Worm (Caenorhabditis elegans) whole organism, L2 larva: Measurements from ENCODE around the gene tcer-1.

Experiments used
- aly-2 ChIP-seq: fragments of 150-350 bp; optimal IDR thresholded peaks from 2 replicates; lab custom pipeline; 2014; ENCODE audit warnings: missing biosample characterization, missing genetic modification characterization
- nhr-10 ChIP-seq: sonication (generic microtip); optimal IDR thresholded peaks from 2 replicates; lab custom pipeline; 2017; ENCODE audit warnings: missing biosample characterization, missing genetic modification characterization
- snpc-4 ChIP-seq: fragments of 150-350 bp; optimal IDR thresholded peaks from 2 replicates; lab custom pipeline; 2014; ENCODE audit warnings: missing biosample characterization, missing genetic modification characterization
- unc-62 ChIP-seq: fragments of 150-350 bp; optimal IDR thresholded peaks from 2 replicates; lab custom pipeline; 2014; ENCODE audit warnings: missing biosample characterization, missing genetic modification reagents, missing genetic modification characterization

DNA sequence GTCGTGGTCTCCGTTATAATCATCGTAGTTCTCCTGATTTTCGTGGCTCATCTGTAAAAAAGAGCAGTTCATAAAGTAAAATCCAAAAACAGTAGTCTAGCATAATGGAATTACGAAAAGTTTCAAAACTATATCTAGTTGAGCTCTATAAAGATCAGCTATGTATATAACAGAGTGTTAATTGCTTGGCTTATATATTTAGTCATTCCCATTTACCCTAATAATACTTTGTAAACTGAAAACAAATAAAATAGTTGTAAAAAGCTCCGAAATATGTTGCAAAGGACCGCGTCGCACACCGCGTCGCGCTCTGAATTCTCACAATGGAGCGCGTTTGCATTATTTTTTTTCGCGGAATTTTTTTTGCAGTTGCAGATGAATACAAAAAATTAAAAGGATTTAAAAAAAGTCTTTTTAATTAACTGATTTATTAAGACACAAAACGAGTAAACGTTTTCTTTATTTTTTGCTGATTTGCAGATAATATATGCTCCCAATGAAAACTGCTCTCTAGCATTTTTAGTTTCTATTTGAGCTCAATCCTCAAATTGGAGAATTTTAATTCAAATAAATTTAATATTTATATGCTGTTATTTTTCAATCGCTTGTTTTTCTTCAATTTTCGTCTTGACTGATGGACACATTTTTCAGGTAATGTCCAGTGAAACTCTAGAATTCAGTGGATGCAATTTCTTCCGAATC, at the start of gene tcer-1, which contains the start of gene ZK1127.5:
- TF ChIP-seq snpc-4 (tag; lab: Kevin White, UChicago) (peak; percentile 40), aly-2 (tag; lab: Kevin White, UChicago) (no peak), nhr-10 (no peak), unc-62 (GFP tag; lab: Kevin White, UChicago) (no peak)
